Worm (Caenorhabditis elegans) whole organism, L1 larva: ENCODE measurements around the gene C40H5.2.

Source experiments
- C04F5.9 ChIP-seq: sonication (generic microtip); optimal IDR thresholded peaks from 2 replicates; lab custom pipeline; 2016; ENCODE audit warnings: missing genetic modification characterization, missing compliant biosample characterization
- C16A3.4 ChIP-seq: fragments of 150-350 bp; optimal IDR thresholded peaks from 2 replicates; lab custom pipeline; 2014; ENCODE audit warnings: missing biosample characterization, missing genetic modification characterization
- alr-1 ChIP-seq: fragments of 200-800 bp; sonication (Bioruptor generic); optimal IDR thresholded peaks from 2 replicates; lab custom pipeline; 2018; ENCODE audit warnings: borderline replicate concordance, mild to moderate bottlenecking, missing genetic modification characterization, missing compliant biosample characterization
- blmp-1 ChIP-seq: fragments of 150-350 bp; optimal IDR thresholded peaks from 2 replicates; lab custom pipeline; 2014; ENCODE audit warnings: missing biosample characterization, missing genetic modification characterization
- ceh-88 ChIP-seq: fragments of 200-800 bp; sonication (Bioruptor generic); IDR thresholded peaks from 2 replicates; pipeline ENCODE4 v1.3.6; 2022; ENCODE audit warnings: missing genetic modification characterization, missing compliant biosample characterization
- ceh-90 ChIP-seq: sonication (generic microtip); optimal IDR thresholded peaks from 2 replicates; lab custom pipeline; 2016; ENCODE audit warnings: missing genetic modification characterization, missing compliant biosample characterization
- ces-1 ChIP-seq: fragments of 150-350 bp; optimal IDR thresholded peaks from 2 replicates; lab custom pipeline; 2014; ENCODE audit warnings: missing biosample characterization, missing genetic modification reagents, missing genetic modification characterization
- dsc-1 ChIP-seq: sonication (generic microtip); optimal IDR thresholded peaks from 2 replicates; lab custom pipeline; 2016; ENCODE audit warnings: mild to moderate bottlenecking, missing genetic modification characterization, missing compliant biosample characterization
- egl-13 ChIP-seq: sonication (generic microtip); optimal IDR thresholded peaks from 2 replicates; lab custom pipeline; 2016; ENCODE audit warnings: missing genotype, missing genetic modification reagents, missing genetic modification characterization, missing compliant biosample characterization
- elt-2 ChIP-seq: sonication (generic microtip); optimal IDR thresholded peaks from 2 replicates; lab custom pipeline; 2016; ENCODE audit warnings: missing genetic modification characterization, mild to moderate bottlenecking, inconsistent platforms, missing compliant biosample characterization, missing genetic modification reagents
- elt-3 ChIP-seq, 6 experiments: fragments of 150-350 bp in 1 of 6; sonication (generic microtip); optimal IDR thresholded peaks; 2 replicates each; lab custom pipeline; 2017 to 2018; ENCODE audit warnings: missing biosample characterization in 6 of 6, missing genetic modification characterization in 6 of 6, inconsistent platforms in 1 of 6
- ets-5 ChIP-seq: fragments of 200-800 bp; sonication (Bioruptor generic); IDR thresholded peaks from 2 replicates; pipeline ENCODE4 v1.3.6; 2022; ENCODE audit warnings: missing genetic modification characterization, missing compliant biosample characterization
- fkh-8 ChIP-seq: sonication (generic microtip); optimal IDR thresholded peaks from 2 replicates; lab custom pipeline; 2016; ENCODE audit warnings: mild to moderate bottlenecking, missing genetic modification characterization, missing compliant biosample characterization
- hpl-2 ChIP-seq: fragments of 150-350 bp; optimal IDR thresholded peaks from 2 replicates; lab custom pipeline; 2014; ENCODE audit warnings: missing biosample characterization, missing genetic modification reagents, missing genetic modification characterization
- isw-1 ChIP-seq: fragments of 200-800 bp; sonication (Bioruptor generic); IDR thresholded peaks from 2 replicates; pipeline ENCODE4 v1.3.6; 2022; ENCODE audit warnings: missing genetic modification characterization, missing compliant biosample characterization
- jun-1 ChIP-seq: fragments of 150-350 bp; optimal IDR thresholded peaks from 2 replicates; lab custom pipeline; 2014; ENCODE audit warnings: missing biosample characterization, missing genetic modification reagents, missing genetic modification characterization
- lin-13 ChIP-seq: fragments of 150-350 bp; optimal IDR thresholded peaks from 2 replicates; lab custom pipeline; 2014; ENCODE audit warnings: missing biosample characterization, missing genetic modification reagents, missing genetic modification characterization
- lin-14 ChIP-seq: fragments of 200-800 bp; sonication (Bioruptor generic); optimal IDR thresholded peaks from 2 replicates; lab custom pipeline; 2018; ENCODE audit warnings: mild to moderate bottlenecking, missing genetic modification characterization, moderate library complexity, missing compliant biosample characterization
- lin-15B ChIP-seq: fragments of 150-350 bp; sonication (generic microtip); optimal IDR thresholded peaks from 3 replicates; lab custom pipeline; 2014; ENCODE audit warnings: missing biosample characterization, missing genetic modification characterization
- lin-35 ChIP-seq, 2 experiments: fragments of 150-350 bp; optimal IDR thresholded peaks; 2 replicates each; lab custom pipeline; 2014; ENCODE audit warnings: missing biosample characterization in 2 of 2, missing genetic modification characterization in 2 of 2, missing genetic modification reagents in 2 of 2
- lin-39 ChIP-seq: fragments of 150-350 bp; optimal IDR thresholded peaks from 2 replicates; lab custom pipeline; 2014; ENCODE audit warnings: missing biosample characterization, missing genetic modification reagents, missing genetic modification characterization
- lsy-2 ChIP-seq, 2 experiments: fragments of 150-350 bp; optimal IDR thresholded peaks; 2 replicates each; lab custom pipeline; 2014; ENCODE audit warnings: missing biosample characterization in 2 of 2, missing genetic modification characterization in 2 of 2
- mep-1 ChIP-seq: fragments of 150-350 bp; optimal IDR thresholded peaks from 2 replicates; lab custom pipeline; 2014; ENCODE audit warnings: missing biosample characterization, missing genetic modification characterization
- nhr-11 ChIP-seq: fragments of 150-350 bp; optimal IDR thresholded peaks from 2 replicates; lab custom pipeline; 2014; ENCODE audit warnings: missing biosample characterization, missing genetic modification characterization
- nhr-19 ChIP-seq: fragments of 200-800 bp; sonication (Bioruptor generic); conservative IDR thresholded peaks from 2 replicates; pipeline ENCODE4 v1.3.6; 2022; ENCODE audit warnings: missing genetic modification characterization, missing compliant biosample characterization
- nhr-237 ChIP-seq: fragments of 150-350 bp; optimal IDR thresholded peaks from 2 replicates; lab custom pipeline; 2014; ENCODE audit warnings: missing biosample characterization, missing genetic modification characterization
- nhr-28 ChIP-seq: fragments of 150-350 bp; optimal IDR thresholded peaks from 2 replicates; lab custom pipeline; 2014; ENCODE audit warnings: missing biosample characterization, missing genetic modification characterization
- nhr-71 ChIP-seq: sonication (generic microtip); optimal IDR thresholded peaks from 2 replicates; lab custom pipeline; 2016; ENCODE audit warnings: mild to moderate bottlenecking, missing genetic modification characterization, moderate library complexity, missing compliant biosample characterization
- nhr-84 ChIP-seq: sonication (generic microtip); optimal IDR thresholded peaks from 2 replicates; lab custom pipeline; 2017; ENCODE audit warnings: missing biosample characterization, missing genetic modification characterization
- nhr-85 ChIP-seq: sonication (generic microtip); peaks from one replicate; lab custom pipeline; 2016; ENCODE audit warnings: missing genetic modification characterization, inconsistent platforms, missing compliant biosample characterization
- nhr-90 ChIP-seq: sonication (generic microtip); optimal IDR thresholded peaks from 2 replicates; lab custom pipeline; 2016; ENCODE audit warnings: mild to moderate bottlenecking, missing genetic modification characterization, missing compliant biosample characterization; ENCODE audit not compliant: poor library complexity
- pag-3 ChIP-seq: sonication (generic microtip); optimal IDR thresholded peaks from 2 replicates; lab custom pipeline; 2017; ENCODE audit warnings: missing genetic modification characterization, mild to moderate bottlenecking, missing compliant biosample characterization, antibody characterized with exemption, borderline replicate concordance; ENCODE audit not compliant: insufficient read depth
- rnt-1 ChIP-seq: sonication (generic microtip); optimal IDR thresholded peaks from 2 replicates; lab custom pipeline; 2016; ENCODE audit warnings: mild to moderate bottlenecking, missing genetic modification characterization, moderate library complexity, missing compliant biosample characterization
- sox-4 ChIP-seq: sonication (generic microtip); optimal IDR thresholded peaks from 2 replicates; lab custom pipeline; 2016; ENCODE audit warnings: missing genetic modification characterization, missing compliant biosample characterization
- sptf-1 ChIP-seq: fragments of 150-350 bp; optimal IDR thresholded peaks from 2 replicates; lab custom pipeline; 2014; ENCODE audit warnings: missing biosample characterization, missing genetic modification characterization
- tbx-2 ChIP-seq: sonication (generic microtip); optimal IDR thresholded peaks from 2 replicates; lab custom pipeline; 2016; ENCODE audit warnings: missing genetic modification characterization, missing compliant biosample characterization
- tlp-1 ChIP-seq: fragments of 150-350 bp; optimal IDR thresholded peaks from 2 replicates; lab custom pipeline; 2014; ENCODE audit warnings: missing biosample characterization, missing genetic modification characterization
- unc-130 ChIP-seq: fragments of 150-350 bp; optimal IDR thresholded peaks from 2 replicates; lab custom pipeline; 2017; ENCODE audit warnings: missing biosample characterization, missing genetic modification characterization, inconsistent platforms
- unc-98 ChIP-seq: fragments of 200-800 bp; sonication (Bioruptor generic); IDR thresholded peaks from 2 replicates; pipeline ENCODE4 v1.3.6; 2022; ENCODE audit warnings: missing genetic modification characterization, missing compliant biosample characterization
- vab-15 ChIP-seq: sonication (generic microtip); optimal IDR thresholded peaks from 2 replicates; lab custom pipeline; 2017; ENCODE audit warnings: missing genotype, mild to moderate bottlenecking, missing genetic modification characterization, missing compliant biosample characterization
- xbp-1 ChIP-seq: sonication (generic microtip); optimal IDR thresholded peaks from 2 replicates; lab custom pipeline; 2016; ENCODE audit warnings: missing genetic modification characterization, missing compliant biosample characterization

The C40H5.2 gene

DNA sequence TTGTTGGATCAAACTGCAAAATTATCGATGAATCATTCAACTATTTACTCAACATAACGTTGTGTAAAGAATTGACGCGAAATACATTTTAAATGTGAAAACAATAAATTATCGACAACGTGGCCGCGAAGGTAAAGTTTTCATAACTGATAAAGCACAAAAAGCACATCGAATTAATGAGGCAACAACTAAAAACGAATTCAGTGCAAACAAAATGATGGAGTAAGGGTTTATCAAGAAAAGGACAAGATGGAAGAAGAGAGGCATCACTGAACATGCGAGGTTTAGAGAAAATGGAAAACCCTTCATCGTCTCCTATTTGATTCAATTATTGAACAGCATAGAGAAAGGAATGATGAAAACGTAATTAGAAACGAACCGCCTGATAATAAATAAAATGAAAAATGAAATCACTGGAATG lies 22.1 kb upstream of the C40H5.2 start, which contains the start of gene D1053.4:
D1053.4 (minus strand) TSS at position 20 of the 421 bp plus-strand sequence.
- no peak for TF ChIP-seq lin-13 (GFP tag; lab: Kevin White, UChicago)
- TF ChIP-seq ceh-88, result no peak
- no peak for TF ChIP-seq nhr-28
- TF ChIP-seq blmp-1, result peak; percentile 63
- TF ChIP-seq lin-35 (GFP tag; optimal IDR thresholded peaks at IDR 0.05; lab: Kevin White, UChicago), result peak in 1 of 2 experiments; percentile 27
- TF ChIP-seq sox-4, result no peak
- TF ChIP-seq lsy-2 (tag; optimal IDR thresholded peaks at IDR 0.05; lab: Kevin White, UChicago), result peak in 1 of 2 experiments; percentile 1
- peak; percentile 22 for TF ChIP-seq ces-1 (GFP tag; lab: Kevin White, UChicago)
- no peak for TF ChIP-seq ets-5 (GFP tag; lab: Robert Waterston, UW)
- no peak for TF ChIP-seq tbx-2 (tag; lab: Kevin White, UChicago)
- TF ChIP-seq jun-1 (tag; lab: Kevin White, UChicago), result peak; percentile 10
- TF ChIP-seq alr-1 (tag; lab: Kevin White, UChicago), result no peak
- peak; percentile 46 for TF ChIP-seq nhr-71
- TF ChIP-seq egl-13, result no peak
- no peak for TF ChIP-seq isw-1 (GFP tag; lab: Robert Waterston, UW)
- no peak for TF ChIP-seq vab-15 (tag; lab: Kevin White, UChicago)
- peak in 1 of 6 experiments; percentile 2 for TF ChIP-seq elt-3 (tag; optimal IDR thresholded peaks at IDR 0.05; lab: Kevin White, UChicago)
- TF ChIP-seq lin-14 (GFP tag; lab: Kevin White, UChicago), result peak; percentile 68
- TF ChIP-seq C16A3.4 (tag; lab: Kevin White, UChicago), result no peak
- peak; percentile 79 for TF ChIP-seq elt-2 (tag; lab: Kevin White, UChicago)
- TF ChIP-seq mep-1, result peak; percentile 6
- TF ChIP-seq, all 84 proteins: peak for 10

DNA sequence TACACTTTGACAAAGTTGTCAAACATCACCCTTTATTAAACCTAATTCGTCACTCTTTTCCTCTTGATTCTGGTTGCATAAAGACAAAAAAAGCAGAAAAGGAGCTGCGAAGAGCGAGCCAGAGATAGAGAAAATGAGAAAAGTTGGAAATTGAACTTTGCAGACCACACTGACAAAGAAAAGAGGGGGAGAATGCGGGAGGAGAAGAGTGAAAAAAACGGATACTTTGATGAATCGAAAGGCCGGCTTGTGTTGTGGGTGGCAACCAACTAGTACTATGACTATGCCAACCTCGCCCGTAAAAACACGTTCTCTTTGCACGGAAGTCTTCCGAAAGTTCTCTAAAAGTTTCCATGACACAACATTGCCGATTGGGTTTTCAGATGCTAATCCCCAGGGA lies 20.2 kb upstream of the C40H5.2 start:
- no peak for TF ChIP-seq hpl-2 (GFP tag; lab: Kevin White, UChicago)
- no peak for TF ChIP-seq nhr-84 (tag; lab: Kevin White, UChicago)
- no peak for TF ChIP-seq lin-39
- TF ChIP-seq unc-98 (GFP tag; lab: Robert Waterston, UW), result no peak
- no peak for TF ChIP-seq C04F5.9
- no peak for TF ChIP-seq sptf-1 (tag; lab: Kevin White, UChicago)
- peak; percentile 2 for TF ChIP-seq mep-1
- TF ChIP-seq rnt-1 (tag; lab: Kevin White, UChicago), result peak; percentile 6
- peak; percentile 13 for TF ChIP-seq blmp-1
- peak; percentile 54 for TF ChIP-seq lin-14 (GFP tag; lab: Kevin White, UChicago)
- no peak for TF ChIP-seq ets-5 (GFP tag; lab: Robert Waterston, UW)
- no peak for TF ChIP-seq unc-130 (tag; lab: Kevin White, UChicago)
- no peak for TF ChIP-seq ces-1 (GFP tag; lab: Kevin White, UChicago)
- no peak for TF ChIP-seq nhr-11 (tag; lab: Kevin White, UChicago)
- TF ChIP-seq ceh-90 (tag; lab: Kevin White, UChicago), result no peak
- TF ChIP-seq pag-3, result no peak
- no peak for TF ChIP-seq nhr-19 (GFP tag; lab: Robert Waterston, UW)
- no peak for TF ChIP-seq lin-15B (tag; lab: Kevin White, UChicago)
- no peak for TF ChIP-seq xbp-1 (tag; lab: Kevin White, UChicago)
- no peak for TF ChIP-seq alr-1 (tag; lab: Kevin White, UChicago)
- TF ChIP-seq fkh-8 (tag; lab: Kevin White, UChicago), result peak; percentile 51
- TF ChIP-seq nhr-237 (tag; lab: Kevin White, UChicago), result no peak
- TF ChIP-seq dsc-1 (tag; lab: Kevin White, UChicago), result no peak
- TF ChIP-seq, all 84 proteins: peak for 5

DNA sequence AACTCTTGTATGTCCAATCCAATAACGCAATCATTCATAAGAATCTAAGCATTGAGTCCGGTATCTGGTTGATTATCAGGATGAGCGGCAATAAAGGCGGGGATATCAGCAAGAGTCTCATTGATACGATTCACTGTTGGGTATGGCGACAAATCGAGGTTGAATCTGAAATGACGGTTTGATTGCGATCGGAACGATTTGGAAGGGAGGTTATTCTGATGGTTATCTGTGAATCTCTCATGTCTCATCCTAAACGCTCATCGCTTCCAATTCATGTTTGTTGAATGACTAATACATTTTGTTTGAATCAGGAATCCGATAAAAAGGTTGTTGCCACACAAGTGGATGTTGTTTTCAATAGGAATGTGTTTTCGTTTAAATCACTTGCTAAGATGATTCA lies 19.4 kb upstream of the C40H5.2 start:
- TF ChIP-seq tlp-1 (tag; lab: Kevin White, UChicago) (no peak), nhr-90 (tag; lab: Kevin White, UChicago) (no peak), lin-14 (GFP tag; lab: Kevin White, UChicago) (peak; percentile 55), nhr-85 (tag; lab: Kevin White, UChicago) (peak; percentile 77), blmp-1 (peak; percentile 26)
